Fruit fly (Drosophila melanogaster) whole organism, embryonic: ENCODE data around the gene Cnep1r2.

Experiments used
- Atf3 ChIP-seq: fragments of 200-800 bp; sonication (Bioruptor generic); optimal IDR thresholded peaks from 3 replicates; lab custom pipeline; 2016; ENCODE audit warnings: missing biosample characterization, missing genetic modification characterization
- CG10654 ChIP-seq: fragments of 200-800 bp; sonication (Bioruptor generic); optimal IDR thresholded peaks from 2 replicates; lab custom pipeline; 2016; ENCODE audit warnings: missing biosample characterization, missing genetic modification characterization
- CG11085 ChIP-seq: fragments of 200-800 bp; sonication (Bioruptor generic); IDR thresholded peaks from 2 replicates; pipeline ENCODE4 v1.3.6; 2022; ENCODE audit warnings: missing biosample characterization, missing genetic modification characterization
- CG11093 ChIP-seq: fragments of 200-800 bp; sonication (Bioruptor generic); IDR thresholded peaks from 3 replicates; pipeline ENCODE4 v1.3.6; 2022; ENCODE audit warnings: missing biosample characterization, missing genetic modification characterization
- CG12769 ChIP-seq: fragments of 200-800 bp; sonication (Bioruptor generic); optimal IDR thresholded peaks from 2 replicates; lab custom pipeline; 2019; ENCODE audit warnings: missing biosample characterization, mild to moderate bottlenecking, missing genetic modification characterization, moderate library complexity
- CG13894 ChIP-seq: fragments of 200-800 bp; sonication (Bioruptor generic); optimal IDR thresholded peaks from 3 replicates; lab custom pipeline; 2018; ENCODE audit warnings: missing biosample characterization, mild to moderate bottlenecking, missing genetic modification characterization, moderate library complexity
- CG17361 ChIP-seq: fragments of 200-800 bp; sonication (Bioruptor generic); IDR thresholded peaks from 3 replicates; pipeline ENCODE4 v1.3.6; 2022; ENCODE audit warnings: missing biosample characterization, missing genetic modification characterization
- CG17568 ChIP-seq: fragments of 200-800 bp; sonication (Bioruptor generic); optimal IDR thresholded peaks from 2 replicates; lab custom pipeline; 2018; ENCODE audit warnings: missing biosample characterization, mild to moderate bottlenecking, missing genetic modification characterization, moderate library complexity
- CG1832 ChIP-seq: fragments of 200-800 bp; sonication (Bioruptor generic); optimal IDR thresholded peaks from 2 replicates; lab custom pipeline; 2017; ENCODE audit warnings: missing biosample characterization, mild to moderate bottlenecking, missing genetic modification characterization, inconsistent platforms
- CG2120 ChIP-seq: fragments of 200-800 bp; sonication (Bioruptor generic); optimal IDR thresholded peaks from 3 replicates; lab custom pipeline; 2016; ENCODE audit warnings: missing biosample characterization, missing genetic modification characterization
- CG2199 ChIP-seq: fragments of 200-800 bp; sonication (Bioruptor generic); IDR thresholded peaks from 3 replicates; pipeline ENCODE4 v1.3.6; 2022; ENCODE audit warnings: missing biosample characterization, missing genetic modification characterization
- CG2678 ChIP-seq: fragments of 200-800 bp; sonication (Bioruptor generic); optimal IDR thresholded peaks from 3 replicates; lab custom pipeline; 2019; ENCODE audit warnings: missing biosample characterization, mild to moderate bottlenecking, missing genetic modification characterization, moderate library complexity
- CG30403 ChIP-seq: fragments of 200-800 bp; sonication (Bioruptor generic); optimal IDR thresholded peaks from 3 replicates; lab custom pipeline; 2016; ENCODE audit warnings: missing biosample characterization, missing genetic modification characterization
- CG31365 ChIP-seq: fragments of 200-800 bp; sonication (Bioruptor generic); optimal IDR thresholded peaks from 2 replicates; lab custom pipeline; 2018; ENCODE audit warnings: missing biosample characterization, mild to moderate bottlenecking, missing genetic modification characterization
- CG4282 ChIP-seq: fragments of 200-800 bp; sonication (Bioruptor generic); optimal IDR thresholded peaks from 2 replicates; lab custom pipeline; 2016; ENCODE audit warnings: missing biosample characterization, missing genetic modification characterization
- CG4854 ChIP-seq: fragments of 200-800 bp; sonication (Bioruptor generic); optimal IDR thresholded peaks from 2 replicates; lab custom pipeline; 2016; ENCODE audit warnings: missing biosample characterization, missing genetic modification characterization, inconsistent platforms
- CG5180 ChIP-seq: fragments of 200-800 bp; sonication (Bioruptor generic); optimal IDR thresholded peaks from 3 replicates; lab custom pipeline; 2017; ENCODE audit warnings: missing biosample characterization, missing genetic modification characterization, mild to moderate bottlenecking, moderate library complexity, missing genetic modification reagents
- CTCF ChIP-seq: fragments of 200-800 bp; sonication (Bioruptor generic); optimal IDR thresholded peaks from 2 replicates; lab custom pipeline; 2017; ENCODE audit warnings: missing biosample characterization, mild to moderate bottlenecking, missing genetic modification characterization, moderate library complexity
- Dbx ChIP-seq: fragments of 200-800 bp; sonication (Bioruptor generic); IDR thresholded peaks from 3 replicates; pipeline ENCODE4 v1.3.6; 2022; ENCODE audit warnings: missing biosample characterization, missing genetic modification characterization
- E2f1 ChIP-seq: fragments of 200-800 bp; sonication (Bioruptor generic); IDR thresholded peaks from 2 replicates; pipeline ENCODE4 v1.3.6; 2022; ENCODE audit warnings: missing biosample characterization, missing genetic modification characterization
- E2f2 ChIP-seq: fragments of 200-800 bp; sonication (Bioruptor generic); IDR thresholded peaks from 2 replicates; pipeline ENCODE4 v1.3.6; 2022; ENCODE audit warnings: missing biosample characterization, missing genetic modification characterization
- Eip74EF ChIP-seq, 2 experiments: fragments of 200-800 bp in 1 of 2; fragments of >200 bp in 1 of 2; sonication (Bioruptor generic) in 1 of 2; optimal IDR thresholded peaks; 2 replicates each; lab custom pipeline; 2017 to 2019; ENCODE audit warnings: missing biosample characterization in 2 of 2, missing genetic modification characterization in 2 of 2, mild to moderate bottlenecking in 1 of 2, moderate library complexity in 1 of 2
- HHEX ChIP-seq: fragments of 200-800 bp; sonication (Bioruptor generic); optimal IDR thresholded peaks from 3 replicates; lab custom pipeline; 2017; ENCODE audit warnings: missing biosample characterization, mild to moderate bottlenecking, missing genetic modification characterization, missing genetic modification reagents
- Hey ChIP-seq: fragments of 200-800 bp; sonication (Bioruptor generic); optimal IDR thresholded peaks from 3 replicates; lab custom pipeline; 2018; ENCODE audit warnings: missing biosample characterization, mild to moderate bottlenecking, missing genetic modification characterization
- Lhr ChIP-seq: fragments of 200-800 bp; sonication (Bioruptor generic); optimal IDR thresholded peaks from 3 replicates; lab custom pipeline; 2017; ENCODE audit warnings: mild to moderate bottlenecking, missing biosample characterization, missing genetic modification reagents, missing genetic modification characterization
- MESR4 ChIP-seq: fragments of 200-800 bp; sonication (Bioruptor generic); optimal IDR thresholded peaks from 2 replicates; lab custom pipeline; 2018; ENCODE audit warnings: missing biosample characterization, mild to moderate bottlenecking, missing genetic modification characterization, moderate library complexity
- Max ChIP-seq: fragments of 200-800 bp; sonication (Bioruptor generic); optimal IDR thresholded peaks from 2 replicates; lab custom pipeline; 2016; ENCODE audit warnings: missing biosample characterization, mild to moderate bottlenecking, missing genetic modification characterization
- Neu2 ChIP-seq: fragments of 200-800 bp; sonication (Bioruptor generic); optimal IDR thresholded peaks from 3 replicates; lab custom pipeline; 2016; ENCODE audit warnings: missing biosample characterization, missing genetic modification characterization, borderline replicate concordance
- Xrp1 ChIP-seq: fragments of 200-800 bp; sonication (Bioruptor generic); IDR thresholded peaks from 2 replicates; pipeline ENCODE4 v1.3.6; 2022; ENCODE audit warnings: missing biosample characterization, missing genetic modification characterization
- al ChIP-seq: fragments of 200-800 bp; sonication (Bioruptor generic); IDR thresholded peaks from 2 replicates; pipeline ENCODE4 v1.3.6; 2022; ENCODE audit warnings: missing biosample characterization, missing genetic modification characterization
- ash1 ChIP-seq: fragments of 200-800 bp; sonication (Bioruptor generic); optimal IDR thresholded peaks from 2 replicates; lab custom pipeline; 2018; ENCODE audit warnings: missing biosample characterization, mild to moderate bottlenecking, missing genetic modification characterization
- az2 ChIP-seq: fragments of 200-800 bp; sonication (Bioruptor generic); optimal IDR thresholded peaks from 3 replicates; lab custom pipeline; 2016; ENCODE audit warnings: missing biosample characterization, missing genetic modification characterization
- bcd ChIP-seq: fragments of 200-800 bp; sonication (Bioruptor generic); optimal IDR thresholded peaks from 2 replicates; lab custom pipeline; 2017; ENCODE audit warnings: missing biosample characterization, mild to moderate bottlenecking, missing genetic modification characterization
- crp ChIP-seq, 2 experiments: fragments of 200-800 bp; sonication (Bioruptor generic); optimal IDR thresholded peaks; 2 replicates in 1 of 2; 3 replicates in 1 of 2; lab custom pipeline; 2017; ENCODE audit warnings: missing biosample characterization in 2 of 2, missing genetic modification characterization in 2 of 2, mild to moderate bottlenecking in 1 of 2, moderate library complexity in 1 of 2
- dan ChIP-seq: fragments of 200-800 bp; sonication (Bioruptor generic); IDR thresholded peaks from 2 replicates; pipeline ENCODE4 v1.3.6; 2022; ENCODE audit warnings: missing biosample characterization, missing genetic modification characterization
- ind ChIP-seq: fragments of 200-800 bp; sonication (Bioruptor generic); optimal IDR thresholded peaks from 3 replicates; lab custom pipeline; 2016; ENCODE audit warnings: missing biosample characterization, missing genetic modification characterization
- lab ChIP-seq: fragments of 200-800 bp; sonication (Bioruptor generic); optimal IDR thresholded peaks from 3 replicates; lab custom pipeline; 2017; ENCODE audit warnings: missing biosample characterization, missing genetic modification characterization, mild to moderate bottlenecking, moderate library complexity, missing genetic modification reagents
- mirr ChIP-seq: fragments of 200-800 bp; sonication (Bioruptor generic); optimal IDR thresholded peaks from 3 replicates; lab custom pipeline; 2018; ENCODE audit warnings: missing biosample characterization, mild to moderate bottlenecking, missing genetic modification characterization
- nau ChIP-seq: fragments of 200-800 bp; sonication (Bioruptor generic); optimal IDR thresholded peaks from 3 replicates; lab custom pipeline; 2017; ENCODE audit warnings: missing biosample characterization, mild to moderate bottlenecking, missing genetic modification characterization, missing genetic modification reagents
- oc ChIP-seq: fragments of 200-800 bp; sonication (Bioruptor generic); optimal IDR thresholded peaks from 2 replicates; lab custom pipeline; 2018; ENCODE audit warnings: missing biosample characterization, mild to moderate bottlenecking, missing genetic modification characterization, moderate library complexity
- pb ChIP-seq: fragments of 200-800 bp; sonication (Bioruptor generic); optimal IDR thresholded peaks from 3 replicates; lab custom pipeline; 2016; ENCODE audit warnings: missing biosample characterization, missing genetic modification characterization
- peb ChIP-seq: fragments of 200-800 bp; sonication (Bioruptor generic); IDR thresholded peaks from 2 replicates; pipeline ENCODE4 v1.3.6; 2022; ENCODE audit warnings: missing biosample characterization, missing genetic modification characterization
- pnt ChIP-seq: fragments of 200-800 bp; sonication (Bioruptor generic); optimal IDR thresholded peaks from 3 replicates; lab custom pipeline; 2016; ENCODE audit warnings: missing biosample characterization, missing genetic modification characterization
- sc ChIP-seq, 3 experiments: fragments of >200 bp in 2 of 3; fragments of 200-800 bp in 1 of 3; sonication (Bioruptor generic) in 1 of 3; optimal IDR thresholded peaks; 2 replicates in 2 of 3; 3 replicates in 1 of 3; lab custom pipeline; 2017; ENCODE audit warnings: mild to moderate bottlenecking in 1 of 3, missing biosample characterization in 1 of 3, missing genetic modification characterization in 1 of 3, missing genetic modification reagents in 1 of 3
- slp2 ChIP-seq: fragments of 200-800 bp; sonication (Bioruptor generic); optimal IDR thresholded peaks from 2 replicates; lab custom pipeline; 2016; ENCODE audit warnings: missing biosample characterization, missing genetic modification characterization
- sug ChIP-seq: fragments of 200-800 bp; optimal IDR thresholded peaks from 2 replicates; lab custom pipeline; 2019; ENCODE audit warnings: missing biosample characterization, mild to moderate bottlenecking, missing genetic modification characterization, moderate library complexity
- ttk ChIP-seq: fragments of 200-800 bp; sonication (Bioruptor generic); IDR thresholded peaks from 2 replicates; pipeline ENCODE4 v2.1.2; 2022; ENCODE audit warnings: missing biosample characterization, missing genetic modification characterization
- tx ChIP-seq: fragments of 200-800 bp; sonication (Bioruptor generic); optimal IDR thresholded peaks from 2 replicates; lab custom pipeline; 2016; ENCODE audit warnings: missing biosample characterization, missing genetic modification characterization
- z ChIP-seq: fragments of 200-800 bp; sonication (Bioruptor generic); IDR thresholded peaks from 3 replicates; pipeline ENCODE4 v1.3.6; 2022; ENCODE audit warnings: missing biosample characterization, missing genetic modification characterization
- zfh2 ChIP-seq: fragments of 200-800 bp; sonication (Bioruptor generic); optimal IDR thresholded peaks from 2 replicates; lab custom pipeline; 2016; ENCODE audit warnings: missing biosample characterization, missing genetic modification characterization

The Cnep1r2 gene

DNA sequence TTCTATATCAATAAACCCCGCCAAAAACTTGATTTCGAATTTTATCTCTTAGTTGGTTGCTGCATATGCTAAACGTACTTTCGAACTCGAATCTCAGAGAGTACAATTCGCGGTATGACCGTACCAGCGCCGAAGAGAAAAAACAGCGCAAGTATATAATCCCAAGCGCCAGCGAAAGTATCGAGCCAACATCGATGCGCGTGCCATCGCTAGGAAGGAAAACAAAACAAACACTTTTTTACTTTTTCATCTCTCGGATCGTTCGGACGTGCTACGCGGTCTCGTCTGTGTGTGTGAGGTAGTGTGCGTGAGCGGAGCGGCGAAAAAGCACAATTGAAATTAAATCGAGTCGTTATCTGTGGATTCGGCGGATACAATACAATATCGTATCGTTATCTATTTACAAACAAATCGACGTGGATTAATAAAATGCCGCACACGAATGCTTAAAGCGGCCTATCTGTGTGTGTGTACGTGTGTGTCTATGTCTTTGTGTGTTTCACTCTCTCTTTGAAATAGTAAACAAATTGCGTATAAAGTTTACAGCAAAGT is 26.6 kb downstream of the Cnep1r2 start, which contains the start of gene simj (continued):
- TF ChIP-seq CG5180 (GFP tag; lab: Kevin White, UChicago) (peak; percentile 38), MESR4 (GFP tag; lab: Kevin White, UChicago) (peak; percentile 68), E2f2 (peak; percentile 87), Lhr (GFP tag; lab: Kevin White, UChicago) (peak; percentile 74), CG4854 (GFP tag; lab: Kevin White, UChicago) (no peak), Xrp1 (GFP tag; lab: Robert Waterston, UW) (peak; percentile 39; the same call in 1 of the 2 replicates), nau (GFP tag; lab: Kevin White, UChicago) (peak; percentile 58), CG2199 (GFP tag; lab: Robert Waterston, UW) (0 out of 3 replicates have a peak, but pooled peaks have one; percentile 10), z (no peak), Atf3 (GFP tag; lab: Kevin White, UChicago) (no peak), CG1832 (GFP tag; lab: Kevin White, UChicago) (no peak), Dbx (GFP tag; lab: Robert Waterston, UW) (peak; percentile 80; the same call in 1 of the 3 replicates), CG12769 (tag; lab: Kevin White, UChicago) (peak; percentile 84), CG10654 (GFP tag; lab: Kevin White, UChicago) (no peak), E2f1 (GFP tag; lab: Robert Waterston, UW) (0 out of 2 replicates have a peak, but pooled peaks have one; percentile 16), CG4282 (GFP tag; lab: Kevin White, UChicago) (peak; percentile 55), peb (GFP tag; lab: Robert Waterston, UW) (no peak), CTCF (peak; percentile 71), zfh2 (GFP tag; lab: Kevin White, UChicago) (peak; percentile 38), sc (optimal IDR thresholded peaks at IDR 0.05; lab: Kevin White, UChicago) (no peak), sc (GFP tag; optimal IDR thresholded peaks at IDR 0.05; lab: Kevin White, UChicago) (no peak), CG11093 (no peak), az2 (GFP tag; lab: Kevin White, UChicago) (peak; percentile 13), Eip74EF (GFP tag; optimal IDR thresholded peaks at IDR 0.05; lab: Kevin White, UChicago) (peak in 1 of 2 experiments; percentile 58), Hey (tag; lab: Kevin White, UChicago) (peak; percentile 42), CG17361 (GFP tag; lab: Robert Waterston, UW) (no peak), CG2678 (tag; lab: Kevin White, UChicago) (peak; percentile 44), CG13894 (tag; lab: Kevin White, UChicago) (peak; percentile 89), CG30403 (GFP tag; lab: Kevin White, UChicago) (peak; percentile 18), ttk (GFP tag; lab: Robert Waterston, UW) (no peak), CG31365 (tag; lab: Kevin White, UChicago) (peak; percentile 58), ind (GFP tag; lab: Kevin White, UChicago) (no peak), bcd (GFP tag; lab: Kevin White, UChicago) (peak; percentile 31), tx (GFP tag; lab: Kevin White, UChicago) (peak; percentile 22), Neu2 (GFP tag; lab: Kevin White, UChicago) (no peak), CG17568 (GFP tag; lab: Kevin White, UChicago) (no peak), sug (tag; lab: Kevin White, UChicago) (peak; percentile 64), slp2 (GFP tag; lab: Kevin White, UChicago) (peak; percentile 4), pnt (no peak), pb (GFP tag; lab: Kevin White, UChicago) (peak; percentile 10), crp (GFP tag; optimal IDR thresholded peaks at IDR 0.05; lab: Kevin White, UChicago) (peak in 1 of 2 experiments; percentile 63), lab (GFP tag; lab: Kevin White, UChicago) (peak; percentile 76), al (GFP tag; lab: Robert Waterston, UW) (no peak), ash1 (peak; percentile 77), mirr (peak; percentile 83), CG2120 (GFP tag; lab: Kevin White, UChicago) (peak; percentile 62), HHEX (GFP tag; lab: Kevin White, UChicago) (peak; percentile 39), oc (tag; lab: Kevin White, UChicago) (peak; percentile 70), Max (peak; percentile 36), dan (GFP tag; lab: Robert Waterston, UW) (no peak), CG11085 (no peak)
